Fruit fly (Drosophila melanogaster): ENCODE measurements around the gene CG4408.

DNA sequence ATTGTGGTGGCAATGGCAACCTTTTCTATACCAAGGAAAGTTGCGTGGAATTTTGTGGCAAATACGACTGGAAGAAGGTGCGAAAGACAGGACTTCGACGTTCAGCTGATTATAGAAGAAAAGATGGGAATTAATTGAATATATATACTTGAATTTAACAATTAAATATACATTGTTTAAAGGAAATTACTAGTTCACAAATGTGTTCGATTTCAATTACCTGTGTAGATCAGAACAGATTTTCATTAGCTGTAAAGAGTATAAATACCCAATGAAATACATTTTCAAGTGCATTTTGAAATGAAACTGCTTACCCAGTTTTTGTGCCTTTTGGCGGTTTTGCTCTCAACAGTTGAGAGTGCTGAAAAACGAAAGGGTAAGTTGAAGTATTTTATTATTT lies 10.0 kb upstream of the CG4408 start, which contains the start of gene CG42828:
- TF ChIP-seq bab1 (GFP tag; optimal IDR thresholded peaks at IDR 0.05) (no peak), CG12768 (GFP tag; optimal IDR thresholded peaks at IDR 0.05) (no peak), Hr96 (GFP tag; optimal IDR thresholded peaks at IDR 0.05) (no peak), tj (GFP tag; optimal IDR thresholded peaks at IDR 0.05) (no peak)

Data from whole organism, adult.